Worm (Caenorhabditis elegans) whole organism, young adult: Measurements from ENCODE around the gene pyp-1.

Source experiments
- B0019.2 ChIP-seq: fragments of 200-800 bp; sonication (Bioruptor generic); conservative IDR thresholded peaks from 2 replicates; pipeline ENCODE4 v1.3.6; 2022; ENCODE audit warnings: missing genetic modification reagents, missing genetic modification characterization, missing compliant biosample characterization
- B0336.3 ChIP-seq: fragments of 200-800 bp; sonication (Bioruptor generic); IDR thresholded peaks from 2 replicates; pipeline ENCODE4 v1.3.6; 2022; ENCODE audit warnings: missing genetic modification characterization, missing compliant biosample characterization
- C17E4.6 ChIP-seq: fragments of 200-800 bp; sonication (Bioruptor generic); IDR thresholded peaks from 2 replicates; pipeline ENCODE4 v1.3.6; 2022; ENCODE audit warnings: missing genetic modification reagents, missing genetic modification characterization, missing compliant biosample characterization
- D2030.7 ChIP-seq: fragments of 200-800 bp; sonication (Bioruptor generic); IDR thresholded peaks from 2 replicates; pipeline ENCODE4 v1.3.6; 2022; ENCODE audit warnings: missing genetic modification reagents, missing genetic modification characterization, missing compliant biosample characterization
- F22D6.2 ChIP-seq: sonication (generic microtip); optimal IDR thresholded peaks from 2 replicates; lab custom pipeline; 2016; ENCODE audit warnings: mild to moderate bottlenecking, missing genetic modification characterization, missing compliant biosample characterization
- F23B12.7 ChIP-seq: sonication (generic microtip); optimal IDR thresholded peaks from 2 replicates; lab custom pipeline; 2017; ENCODE audit warnings: missing genetic modification characterization, mild to moderate bottlenecking, missing compliant biosample characterization, antibody characterized with exemption, moderate library complexity; ENCODE audit not compliant: insufficient read depth
- F49E8.2 ChIP-seq: sonication (generic microtip); optimal IDR thresholded peaks from 3 replicates; lab custom pipeline; 2017; ENCODE audit warnings: missing genetic modification characterization, mild to moderate bottlenecking, missing compliant biosample characterization, antibody characterized with exemption, moderate library complexity; ENCODE audit not compliant: insufficient read depth
- K12H6.12 ChIP-seq: fragments of 200-800 bp; sonication (Bioruptor generic); optimal IDR thresholded peaks from 2 replicates; lab custom pipeline; 2018; ENCODE audit warnings: mild to moderate bottlenecking, missing genetic modification characterization, missing compliant biosample characterization
- Y53G8AR.9 ChIP-seq: fragments of 200-800 bp; sonication (Bioruptor generic); conservative IDR thresholded peaks from 2 replicates; pipeline ENCODE4 v1.3.6; 2022; ENCODE audit warnings: missing genetic modification reagents, missing genetic modification characterization, missing compliant biosample characterization
- akir-1 ChIP-seq: fragments of 200-800 bp; sonication (Bioruptor generic); optimal IDR thresholded peaks from 2 replicates; lab custom pipeline; 2018; ENCODE audit warnings: mild to moderate bottlenecking, missing genetic modification characterization, moderate library complexity, missing compliant biosample characterization
- atf-7 ChIP-seq: sonication (generic microtip); optimal IDR thresholded peaks from 2 replicates; lab custom pipeline; 2017; ENCODE audit warnings: mild to moderate bottlenecking, missing genetic modification characterization, missing compliant biosample characterization
- bed-1 ChIP-seq: fragments of 200-800 bp; sonication (Bioruptor generic); IDR thresholded peaks from 2 replicates; pipeline ENCODE4 v1.3.6; 2022; ENCODE audit warnings: missing genetic modification reagents, missing genetic modification characterization, missing compliant biosample characterization
- bed-2 ChIP-seq: fragments of 200-800 bp; sonication (Bioruptor generic); IDR thresholded peaks from 2 replicates; pipeline ENCODE4 v1.3.6; 2022; ENCODE audit warnings: missing genetic modification reagents, missing genetic modification characterization, missing compliant biosample characterization
- cebp-1 ChIP-seq, 2 experiments: fragments of 200-800 bp in 1 of 2; sonication (Bioruptor generic) in 1 of 2; sonication (generic microtip) in 1 of 2; IDR thresholded peaks in 1 of 2; optimal IDR thresholded peaks in 1 of 2; 2 replicates each; pipeline versions ENCODE4 v1.3.6 to Lab custom; 2017 to 2022; ENCODE audit warnings: missing compliant biosample characterization in 2 of 2, missing genetic modification characterization in 2 of 2, mild to moderate bottlenecking in 1 of 2, missing genetic modification reagents in 1 of 2, moderate library complexity in 1 of 2
- cebp-2 ChIP-seq: fragments of 200-800 bp; sonication (Bioruptor generic); IDR thresholded peaks from 2 replicates; pipeline ENCODE4 v1.3.6; 2022; ENCODE audit warnings: missing genetic modification characterization, missing compliant biosample characterization
- ceh-91 ChIP-seq: fragments of 200-800 bp; sonication (Bioruptor generic); IDR thresholded peaks from 2 replicates; pipeline ENCODE4 v1.3.6; 2022; ENCODE audit warnings: missing genetic modification reagents, missing genetic modification characterization, missing compliant biosample characterization
- chd-7 ChIP-seq: sonication (generic microtip); optimal IDR thresholded peaks from 2 replicates; lab custom pipeline; 2016; ENCODE audit warnings: mild to moderate bottlenecking, missing genetic modification characterization, moderate library complexity, missing compliant biosample characterization
- dpl-1 ChIP-seq: fragments of 150-350 bp; optimal IDR thresholded peaks from 2 replicates; lab custom pipeline; 2014; ENCODE audit warnings: missing biosample characterization, missing genetic modification reagents, missing genetic modification characterization
- efl-1 ChIP-seq: fragments of 150-350 bp; optimal IDR thresholded peaks from 2 replicates; lab custom pipeline; 2014; ENCODE audit warnings: missing biosample characterization, missing genetic modification reagents, missing genetic modification characterization
- egl-18 ChIP-seq: fragments of 200-800 bp; sonication (Bioruptor generic); IDR thresholded peaks from 2 replicates; pipeline ENCODE4 v1.3.6; 2022; ENCODE audit warnings: missing genetic modification reagents, missing genetic modification characterization, missing compliant biosample characterization
- egl-44 ChIP-seq: fragments of 200-800 bp; sonication (Bioruptor generic); IDR thresholded peaks from 2 replicates; pipeline ENCODE4 v1.3.6; 2022; ENCODE audit warnings: missing genetic modification reagents, missing genetic modification characterization, missing compliant biosample characterization
- fkh-3 ChIP-seq: sonication (generic microtip); optimal IDR thresholded peaks from 2 replicates; lab custom pipeline; 2016; ENCODE audit warnings: mild to moderate bottlenecking, missing genetic modification characterization, missing compliant biosample characterization
- hlh-12 ChIP-seq: sonication (generic microtip); optimal IDR thresholded peaks from 2 replicates; lab custom pipeline; 2016; ENCODE audit warnings: missing genetic modification characterization, missing compliant biosample characterization
- hrde-1 ChIP-seq: sonication (generic microtip); optimal IDR thresholded peaks from 2 replicates; lab custom pipeline; 2016; ENCODE audit warnings: missing genetic modification characterization, mild to moderate bottlenecking, missing compliant biosample characterization, moderate library complexity, missing genotype, missing genetic modification reagents, borderline replicate concordance
- lag-1 ChIP-seq: fragments of 200-800 bp; sonication (Bioruptor generic); IDR thresholded peaks from 2 replicates; pipeline ENCODE4 v1.3.6; 2022; ENCODE audit warnings: missing genetic modification reagents, missing genetic modification characterization, missing compliant biosample characterization
- lin-35 ChIP-seq, 3 experiments: fragments of 150-350 bp in 2 of 3; sonication (generic microtip) in 1 of 3; optimal IDR thresholded peaks; 2 replicates each; lab custom pipeline; 2014 to 2018; ENCODE audit warnings: missing biosample characterization in 3 of 3, missing genetic modification characterization in 3 of 3, missing genetic modification reagents in 3 of 3
- lin-54 ChIP-seq: fragments of 200-800 bp; sonication (Bioruptor generic); optimal IDR thresholded peaks from 2 replicates; lab custom pipeline; 2018; ENCODE audit warnings: mild to moderate bottlenecking, missing genetic modification characterization, missing compliant biosample characterization
- lsl-1 ChIP-seq: fragments of 200-800 bp; sonication (Bioruptor generic); optimal IDR thresholded peaks from 2 replicates; lab custom pipeline; 2018; ENCODE audit warnings: mild to moderate bottlenecking, missing genetic modification characterization, moderate library complexity, missing compliant biosample characterization
- madf-10 ChIP-seq: sonication (generic microtip); optimal IDR thresholded peaks from 2 replicates; lab custom pipeline; 2016; ENCODE audit warnings: mild to moderate bottlenecking, missing genetic modification characterization, missing compliant biosample characterization
- madf-6 ChIP-seq: fragments of 200-800 bp; sonication (Bioruptor generic); IDR thresholded peaks from 2 replicates; pipeline ENCODE4 v1.3.6; 2022; ENCODE audit warnings: missing genetic modification reagents, missing genetic modification characterization, missing compliant biosample characterization
- madf-8 ChIP-seq: fragments of 200-800 bp; sonication (Bioruptor generic); conservative IDR thresholded peaks from 2 replicates; pipeline ENCODE4 v1.3.6; 2022; ENCODE audit warnings: missing genetic modification reagents, missing genetic modification characterization, missing compliant biosample characterization
- mcd-1 ChIP-seq: fragments of 200-800 bp; sonication (Bioruptor generic); IDR thresholded peaks from 2 replicates; pipeline ENCODE4 v1.3.6; 2022; ENCODE audit warnings: missing genetic modification reagents, missing genetic modification characterization, missing compliant biosample characterization
- mel-28 ChIP-seq: sonication (generic microtip); optimal IDR thresholded peaks from 2 replicates; lab custom pipeline; 2016; ENCODE audit warnings: borderline replicate concordance, mild to moderate bottlenecking, missing genetic modification characterization, missing compliant biosample characterization
- nfya-1 ChIP-seq: sonication (generic microtip); optimal IDR thresholded peaks from 2 replicates; lab custom pipeline; 2017; ENCODE audit warnings: antibody characterized with exemption, missing compliant biosample characterization, missing genetic modification characterization, borderline replicate concordance; ENCODE audit not compliant: insufficient read depth
- nhr-27 ChIP-seq: fragments of 200-800 bp; sonication (Bioruptor generic); optimal IDR thresholded peaks from 2 replicates; lab custom pipeline; 2018; ENCODE audit warnings: mild to moderate bottlenecking, missing genetic modification characterization, moderate library complexity, missing compliant biosample characterization
- nhr-80 ChIP-seq: sonication (generic microtip); optimal IDR thresholded peaks from 2 replicates; lab custom pipeline; 2016; ENCODE audit warnings: missing genetic modification characterization, missing compliant biosample characterization
- nhr-90 ChIP-seq: sonication (generic microtip); optimal IDR thresholded peaks from 2 replicates; lab custom pipeline; 2016; ENCODE audit warnings: missing genotype, mild to moderate bottlenecking, missing genetic modification characterization, missing compliant biosample characterization
- pbrm-1 ChIP-seq: fragments of 200-800 bp; sonication (Bioruptor generic); IDR thresholded peaks from 2 replicates; pipeline ENCODE4 v1.3.6; 2022; ENCODE audit warnings: missing genetic modification reagents, missing genetic modification characterization, missing compliant biosample characterization
- repo-1 ChIP-seq: sonication (generic microtip); optimal IDR thresholded peaks from 2 replicates; lab custom pipeline; 2017; ENCODE audit warnings: mild to moderate bottlenecking, missing genetic modification characterization, missing compliant biosample characterization
- snpc-1.1 ChIP-seq: sonication (generic microtip); optimal IDR thresholded peaks from 2 replicates; lab custom pipeline; 2017; ENCODE audit warnings: missing genetic modification characterization, mild to moderate bottlenecking, missing compliant biosample characterization, antibody characterized with exemption, moderate library complexity, missing genotype, missing genetic modification reagents; ENCODE audit not compliant: insufficient read depth
- snpc-1.3 ChIP-seq: sonication (generic microtip); optimal IDR thresholded peaks from 2 replicates; lab custom pipeline; 2017; ENCODE audit warnings: missing genetic modification characterization, mild to moderate bottlenecking, missing compliant biosample characterization, antibody characterized with exemption, moderate library complexity, missing genotype, missing genetic modification reagents; ENCODE audit not compliant: insufficient read depth
- tbp1 ChIP-seq: fragments of 200-800 bp; sonication (Bioruptor generic); optimal IDR thresholded peaks from 2 replicates; lab custom pipeline; 2018; ENCODE audit warnings: mild to moderate bottlenecking, missing genetic modification characterization, missing compliant biosample characterization
- tbx-9 ChIP-seq: sonication (generic microtip); optimal IDR thresholded peaks from 2 replicates; lab custom pipeline; 2016; ENCODE audit warnings: borderline replicate concordance, missing genetic modification characterization, inconsistent platforms, missing compliant biosample characterization
- zfh-2 ChIP-seq: fragments of 200-800 bp; sonication (Bioruptor generic); conservative IDR thresholded peaks from 2 replicates; pipeline ENCODE4 v1.3.6; 2022; ENCODE audit warnings: missing genetic modification reagents, missing genetic modification characterization, missing compliant biosample characterization
- ztf-28 ChIP-seq: fragments of 200-800 bp; sonication (Bioruptor generic); IDR thresholded peaks from 2 replicates; pipeline ENCODE4 v1.3.6; 2022; ENCODE audit warnings: missing genetic modification reagents, missing genetic modification characterization, missing compliant biosample characterization
- ztf-3 ChIP-seq: fragments of 200-800 bp; sonication (Bioruptor generic); optimal IDR thresholded peaks from 2 replicates; lab custom pipeline; 2018; ENCODE audit warnings: mild to moderate bottlenecking, missing genetic modification characterization, missing compliant biosample characterization

pyp-1 gene

DNA sequence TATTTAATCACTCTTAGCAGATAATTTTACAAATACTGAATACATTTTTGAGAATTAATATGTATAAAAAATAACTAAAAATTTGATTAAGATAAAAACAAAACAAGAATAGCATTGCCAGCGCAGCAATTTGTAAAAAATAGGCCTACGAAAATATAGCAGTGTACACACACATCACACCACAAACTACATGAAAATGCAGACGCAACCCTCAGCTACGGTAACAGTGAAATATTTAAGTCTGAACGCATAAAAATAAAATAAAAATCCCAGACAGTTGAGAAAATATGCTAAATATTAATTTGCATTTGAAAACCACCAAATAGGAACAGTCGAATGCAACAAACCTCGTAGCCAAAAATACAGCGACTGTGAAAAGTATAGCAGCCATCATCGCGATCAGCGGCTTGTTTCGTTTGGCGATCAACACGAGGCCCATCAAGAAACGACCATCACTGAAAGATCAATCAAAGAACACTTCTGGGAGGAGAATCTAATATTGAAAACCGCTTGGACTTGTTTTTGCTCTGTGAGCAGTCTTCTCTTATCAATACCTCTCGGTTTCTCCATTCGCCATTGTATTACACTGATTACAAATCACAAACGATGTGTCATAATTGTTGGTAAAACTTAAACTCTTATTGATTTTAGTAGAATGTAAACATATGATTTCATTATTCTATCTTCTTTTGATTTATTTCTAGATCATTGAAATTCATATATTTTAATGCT, at the start of gene pyp-1:
Gene pyp-1, minus strand, starts transcription at position 439 of the 732 bp plus-strand sequence.
- TF ChIP-seq egl-18 (no peak), ztf-3 (GFP tag; lab: Kevin White, UChicago) (no peak), madf-6 (GFP tag; lab: Robert Waterston, UW) (peak; percentile 98), lag-1 (GFP tag; lab: Robert Waterston, UW) (no peak), zfh-2 (GFP tag; lab: Robert Waterston, UW) (no peak), B0019.2 (GFP tag; lab: Robert Waterston, UW) (no peak), Y53G8AR.9 (GFP tag; lab: Robert Waterston, UW) (no peak), ceh-91 (GFP tag; lab: Robert Waterston, UW) (peak; percentile 50; the same call in 1 of the 2 replicates), hrde-1 (tag; lab: Kevin White, UChicago) (no peak), F23B12.7 (peak; percentile 17), nhr-80 (tag; lab: Kevin White, UChicago) (peak; percentile 18), cebp-1 (GFP tag; IDR thresholded peaks at IDR 0.05; lab: Robert Waterston, UW) (no peak), cebp-1 (tag; optimal IDR thresholded peaks at IDR 0.05; lab: Kevin White, UChicago) (peak; percentile 31), egl-44 (no peak), mcd-1 (GFP tag; lab: Robert Waterston, UW) (0 out of 2 replicates have a peak, but pooled peaks have one; percentile 4), tbp1 (GFP tag; lab: Kevin White, UChicago) (no peak), hlh-12 (tag; lab: Kevin White, UChicago) (no peak), tbx-9 (tag; lab: Kevin White, UChicago) (no peak), nhr-90 (tag; lab: Kevin White, UChicago) (no peak), bed-2 (no peak), cebp-2 (GFP tag; lab: Robert Waterston, UW) (no peak), dpl-1 (GFP tag; lab: Kevin White, UChicago) (peak; percentile 23), F22D6.2 (no peak), pbrm-1 (GFP tag; lab: Robert Waterston, UW) (0 out of 2 replicates have a peak, but pooled peaks have one; percentile 10), mel-28 (no peak), K12H6.12 (tag; lab: Kevin White, UChicago) (peak; percentile 7), madf-10 (tag; lab: Kevin White, UChicago) (no peak), D2030.7 (0 out of 2 replicates have a peak, but pooled peaks have one; percentile 19), ztf-28 (GFP tag; lab: Robert Waterston, UW) (no peak), fkh-3 (tag; lab: Kevin White, UChicago) (no peak), lin-35 (GFP tag; optimal IDR thresholded peaks at IDR 0.05; lab: Kevin White, UChicago) (peak in 1 of 3 experiments; percentile 31), bed-1 (GFP tag; lab: Robert Waterston, UW) (no peak), atf-7 (tag; lab: Kevin White, UChicago) (no peak), repo-1 (tag; lab: Kevin White, UChicago) (no peak), efl-1 (GFP tag; lab: Kevin White, UChicago) (peak; percentile 27), lsl-1 (GFP tag; lab: Kevin White, UChicago) (peak; percentile 89), F49E8.2 (tag; lab: Kevin White, UChicago) (peak; percentile 8), nhr-27 (tag; lab: Kevin White, UChicago) (no peak), akir-1 (GFP tag; lab: Kevin White, UChicago) (no peak), snpc-1.1 (tag; lab: Kevin White, UChicago) (no peak), snpc-1.3 (tag; lab: Kevin White, UChicago) (no peak), madf-8 (GFP tag; lab: Robert Waterston, UW) (peak; percentile 98), chd-7 (tag; lab: Kevin White, UChicago) (no peak), B0336.3 (no peak), lin-54 (GFP tag; lab: Kevin White, UChicago) (no peak), nfya-1 (tag; lab: Kevin White, UChicago) (no peak), C17E4.6 (GFP tag; lab: Robert Waterston, UW) (no peak)
